Fruit fly (Drosophila melanogaster) Kc167 (cell line): ENCODE data around the gene Atf3.

Source experiments
- Myc ChIP-seq: fragments of >200 bp; optimal IDR thresholded peaks from 2 replicates; lab custom pipeline; 2017; ENCODE audit warnings: missing external identifiers
- Sin3A ChIP-seq: fragments of >200 bp; optimal IDR thresholded peaks from 2 replicates; lab custom pipeline; 2018; ENCODE audit warnings: missing external identifiers
- h ChIP-seq: fragments of >200 bp; optimal IDR thresholded peaks from 3 replicates; lab custom pipeline; 2018; ENCODE audit warnings: missing external identifiers
- insv ChIP-seq: fragments of >200 bp; optimal IDR thresholded peaks from 3 replicates; lab custom pipeline; 2018; ENCODE audit warnings: missing external identifiers
- psq ChIP-seq: fragments of >200 bp; optimal IDR thresholded peaks from 2 replicates; lab custom pipeline; 2017; ENCODE audit warnings: missing external identifiers
- ttk ChIP-seq: sonication (Bioruptor generic); optimal IDR thresholded peaks from 2 replicates; lab custom pipeline; 2017; ENCODE audit warnings: missing external identifiers

Atf3 gene

dm6 chrX:1256131-1256530, 19.0 kb downstream of the Atf3 start:
- TF ChIP-seq ttk (lab: Kevin White, UChicago): no peak

- TF ChIP-seq ttk (lab: Kevin White, UChicago) (no peak), Sin3A (lab: Kevin White, UChicago) (no peak), Myc (lab: Kevin White, UChicago) (no peak), insv (lab: Kevin White, UChicago) (no peak), psq (lab: Kevin White, UChicago) (no peak), h (lab: Kevin White, UChicago) (no peak)
Observed at dm6 chrX:1252961-1253360, 22.1 kb downstream of the Atf3 start.

- no peak for TF ChIP-seq ttk (lab: Kevin White, UChicago)
Observed at dm6 chrX:1250104-1250503, 25.0 kb downstream of the Atf3 start.

- TF ChIP-seq Myc (lab: Kevin White, UChicago): no peak
- TF ChIP-seq insv (lab: Kevin White, UChicago): no peak
- no peak for TF ChIP-seq h (lab: Kevin White, UChicago)
- no peak for TF ChIP-seq Sin3A (lab: Kevin White, UChicago)
Observed at dm6 chrX:1249612-1250011, 25.5 kb downstream of the Atf3 start.

- TF ChIP-seq Myc (lab: Kevin White, UChicago): no peak
- no peak for TF ChIP-seq psq (lab: Kevin White, UChicago)
- TF ChIP-seq h (lab: Kevin White, UChicago): no peak
- no peak for TF ChIP-seq Sin3A (lab: Kevin White, UChicago)
- no peak for TF ChIP-seq ttk (lab: Kevin White, UChicago)
- TF ChIP-seq insv (lab: Kevin White, UChicago): no peak
Observed at dm6 chrX:1248735-1249134, 26.3 kb downstream of the Atf3 start.

- TF ChIP-seq h (lab: Kevin White, UChicago) (no peak), psq (lab: Kevin White, UChicago) (no peak)
Observed at dm6 chrX:1242049-1242448, 33.0 kb downstream of the Atf3 start.

- TF ChIP-seq Myc (lab: Kevin White, UChicago) (no peak), Sin3A (lab: Kevin White, UChicago) (no peak), h (lab: Kevin White, UChicago) (no peak), psq (lab: Kevin White, UChicago) (no peak), insv (lab: Kevin White, UChicago) (no peak), ttk (lab: Kevin White, UChicago) (no peak)
Observed at dm6 chrX:1239832-1240231, 35.3 kb downstream of the Atf3 start, which contains the start of gene CG11403. Gene CG11403, minus strand, starts transcription at chrX:1239884.

dm6 chrX:1236475-1236874, 38.6 kb downstream of the Atf3 start, which contains the start of gene CG3638:
Gene CG3638, minus strand, starts transcription at chrX:1236684.
- TF ChIP-seq psq (lab: Kevin White, UChicago) (peak; percentile 24), Myc (lab: Kevin White, UChicago) (no peak), h (lab: Kevin White, UChicago) (no peak), ttk (lab: Kevin White, UChicago) (no peak), Sin3A (lab: Kevin White, UChicago) (no peak)

- TF ChIP-seq Sin3A (lab: Kevin White, UChicago) (no peak), h (lab: Kevin White, UChicago) (no peak), Myc (lab: Kevin White, UChicago) (no peak), insv (lab: Kevin White, UChicago) (no peak), psq (lab: Kevin White, UChicago) (no peak), ttk (lab: Kevin White, UChicago) (no peak)
Observed at dm6 chrX:1235618-1236006, 39.5 kb downstream of the Atf3 start.

- TF ChIP-seq Myc (lab: Kevin White, UChicago) (no peak), psq (lab: Kevin White, UChicago) (no peak), h (lab: Kevin White, UChicago) (no peak), ttk (lab: Kevin White, UChicago) (no peak), insv (lab: Kevin White, UChicago) (no peak), Sin3A (lab: Kevin White, UChicago) (no peak)
Observed at dm6 chrX:1234817-1235617, 40.1 kb downstream of the Atf3 start.

- TF ChIP-seq Myc (lab: Kevin White, UChicago) (no peak), Sin3A (lab: Kevin White, UChicago) (no peak), insv (lab: Kevin White, UChicago) (no peak), h (lab: Kevin White, UChicago) (no peak), psq (lab: Kevin White, UChicago) (no peak), ttk (lab: Kevin White, UChicago) (no peak)
Observed at dm6 chrX:1233989-1234388, 41.1 kb downstream of the Atf3 start.

dm6 chrX:1232533-1233212, 42.4 kb downstream of the Atf3 start:
- TF ChIP-seq psq (lab: Kevin White, UChicago): no peak
- TF ChIP-seq Myc (lab: Kevin White, UChicago): no peak
- TF ChIP-seq Sin3A (lab: Kevin White, UChicago): no peak
- TF ChIP-seq insv (lab: Kevin White, UChicago): no peak
- no peak for TF ChIP-seq ttk (lab: Kevin White, UChicago)
- TF ChIP-seq h (lab: Kevin White, UChicago): no peak
